Worm (Caenorhabditis elegans): ENCODE results near the gene F49C12.11.
A peak's percentile ranks its signal among the peaks of the same experiment; 100 is the strongest.

Gene F49C12.11

DNA sequence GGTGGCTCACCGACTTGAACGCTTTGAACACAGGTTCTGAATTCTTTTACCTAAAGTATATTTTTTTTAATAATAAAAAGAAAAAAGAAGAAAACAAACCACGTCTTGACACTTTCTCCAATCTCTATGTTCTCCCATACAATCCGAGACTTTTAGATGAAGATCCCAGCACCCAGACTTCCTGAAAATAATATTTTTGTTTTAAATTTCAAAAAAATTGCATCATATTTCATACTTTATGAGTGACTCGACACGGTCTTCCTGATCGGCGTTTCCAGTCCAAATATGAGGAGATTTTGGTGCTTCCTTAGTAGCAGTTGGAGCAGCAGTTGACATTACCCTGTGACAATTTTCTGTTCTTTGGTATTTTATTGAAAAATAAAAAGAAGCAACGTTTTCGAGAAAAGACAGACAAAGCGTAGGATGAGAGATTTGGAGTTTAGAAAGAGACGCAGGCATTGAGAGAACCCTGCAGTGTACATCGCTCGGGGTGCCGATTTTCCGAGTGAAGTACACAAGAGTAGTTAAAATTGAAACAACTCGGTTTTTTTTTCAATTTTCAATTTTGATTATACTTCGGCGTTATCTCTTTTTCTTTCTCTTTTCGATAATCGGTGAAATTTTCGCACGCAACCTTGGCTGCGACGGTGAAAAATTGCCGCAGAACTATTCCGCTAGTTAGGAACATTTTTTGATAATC is 16.5 kb downstream of the F49C12.11 start, which contains the start of the genes coa-4 and T20D3.14:
coa-4 (minus strand) TSS at position 51 of the 700 bp plus-strand sequence.
T20D3.14 (minus strand) TSS at position 358 of the 700 bp plus-strand sequence.
- TF ChIP-seq mml-1 (tag; optimal IDR thresholded peaks at IDR 0.05) (no peak), ceh-9 (tag; optimal IDR thresholded peaks at IDR 0.05) (no peak), fkh-10 (GFP tag; optimal IDR thresholded peaks at IDR 0.05) (no peak), aly-2 (tag; optimal IDR thresholded peaks at IDR 0.05) (no peak), pha-4 (tag; optimal IDR thresholded peaks at IDR 0.05) (peak; percentile 80), ceh-28 (tag; optimal IDR thresholded peaks at IDR 0.05) (no peak), nhr-43 (tag; optimal IDR thresholded peaks at IDR 0.05; ENCODE audit: poor library complexity, severe bottlenecking) (no peak), ceh-82 (tag; optimal IDR thresholded peaks at IDR 0.05) (no peak), elt-3 (tag; optimal IDR thresholded peaks at IDR 0.05) (no peak), nhr-77 (tag; optimal IDR thresholded peaks at IDR 0.05) (no peak), egl-5 (tag; optimal IDR thresholded peaks at IDR 0.05) (no peak), jun-1 (tag; optimal IDR thresholded peaks at IDR 0.05) (no peak), pqm-1 (tag; optimal IDR thresholded peaks at IDR 0.05) (no peak), nhr-12 (tag; optimal IDR thresholded peaks at IDR 0.05) (no peak), zag-1 (tag; optimal IDR thresholded peaks at IDR 0.05) (no peak), mdl-1 (tag; optimal IDR thresholded peaks at IDR 0.05) (no peak), elt-1 (tag; optimal IDR thresholded peaks at IDR 0.05) (no peak), ztf-4 (tag; optimal IDR thresholded peaks at IDR 0.05) (no peak), lin-15B (tag; optimal IDR thresholded peaks at IDR 0.05) (peak; percentile 25), sea-2 (GFP tag; optimal IDR thresholded peaks at IDR 0.05) (no peak), ama-1 (optimal IDR thresholded peaks at IDR 0.05) (no peak), fos-1 (tag; optimal IDR thresholded peaks at IDR 0.05) (no peak), ztf-11 (tag; optimal IDR thresholded peaks at IDR 0.05) (no peak), hmg-11 (tag; optimal IDR thresholded peaks at IDR 0.05) (peak; percentile 2), unc-39 (tag; optimal IDR thresholded peaks at IDR 0.05) (no peak), lin-39 (tag; optimal IDR thresholded peaks at IDR 0.05) (no peak), egl-27 (tag; optimal IDR thresholded peaks at IDR 0.05) (no peak), R02D3.7 (tag; optimal IDR thresholded peaks at IDR 0.05) (no peak), eor-1 (tag; optimal IDR thresholded peaks at IDR 0.05) (no peak), daf-12 (tag; optimal IDR thresholded peaks at IDR 0.05) (no peak), tbx-2 (tag; optimal IDR thresholded peaks at IDR 0.05) (no peak), nhr-237 (tag; optimal IDR thresholded peaks at IDR 0.05) (no peak), nhr-23 (tag; optimal IDR thresholded peaks at IDR 0.05) (no peak), nhr-76 (tag; optimal IDR thresholded peaks at IDR 0.05) (no peak), elt-2 (tag; optimal IDR thresholded peaks at IDR 0.05) (peak; percentile 75), ZK546.5 (tag; optimal IDR thresholded peaks at IDR 0.05) (no peak), nhr-28 (tag; optimal IDR thresholded peaks at IDR 0.05) (no peak), nhr-11 (tag; optimal IDR thresholded peaks at IDR 0.05) (no peak), ceh-16 (tag; optimal IDR thresholded peaks at IDR 0.05) (no peak), snpc-4 (tag; optimal IDR thresholded peaks at IDR 0.05) (peak; percentile 27), lsy-12 (tag; optimal IDR thresholded peaks at IDR 0.05) (no peak), skn-1 (tag; optimal IDR thresholded peaks at IDR 0.05) (no peak), nfya-1 (tag; optimal IDR thresholded peaks at IDR 0.05; ENCODE audit: insufficient read depth) (peak; percentile 61), unc-62 (GFP tag; optimal IDR thresholded peaks at IDR 0.05) (no peak), fkh-2 (tag; optimal IDR thresholded peaks at IDR 0.05) (no peak), nhr-25 (tag; optimal IDR thresholded peaks at IDR 0.05) (no peak), nhr-67 (tag; optimal IDR thresholded peaks at IDR 0.05) (no peak)

Data from whole organism, L3 larva.